Fruit fly (Drosophila melanogaster) whole organism, prepupa: ENCODE measurements around the gene Sfp24Bb.
A peak's percentile ranks its signal among the peaks of the same experiment; 100 is the strongest.

Experiments used
- CG10669 ChIP-seq: fragments of 200-800 bp; sonication (Bioruptor generic); optimal IDR thresholded peaks from 3 replicates; lab custom pipeline; 2018; ENCODE audit warnings: missing biosample characterization, mild to moderate bottlenecking, missing genetic modification characterization, moderate library complexity
- CG16779 ChIP-seq: fragments of 200-800 bp; sonication (Bioruptor generic); optimal IDR thresholded peaks from 3 replicates; lab custom pipeline; 2017; ENCODE audit warnings: missing biosample characterization, mild to moderate bottlenecking, missing genetic modification characterization
- CG3919 ChIP-seq: fragments of 200-800 bp; sonication (Bioruptor generic); optimal IDR thresholded peaks from 3 replicates; lab custom pipeline; 2016; ENCODE audit warnings: missing biosample characterization, missing genetic modification characterization
- Ets96B ChIP-seq: fragments of 200-800 bp; optimal IDR thresholded peaks from 2 replicates; lab custom pipeline; 2019; ENCODE audit warnings: missing biosample characterization, mild to moderate bottlenecking, missing genetic modification characterization, moderate library complexity
- Hr38 ChIP-seq: sonication (Bioruptor generic); optimal IDR thresholded peaks from 2 replicates; lab custom pipeline; 2016; ENCODE audit warnings: missing biosample characterization, missing genetic modification characterization
- Lpt ChIP-seq: fragments of 200-800 bp; sonication (Bioruptor generic); optimal IDR thresholded peaks from 3 replicates; lab custom pipeline; 2016; ENCODE audit warnings: missing biosample characterization, missing genetic modification characterization
- Met ChIP-seq: fragments of 200-800 bp; sonication (Bioruptor generic); optimal IDR thresholded peaks from 3 replicates; lab custom pipeline; 2016; ENCODE audit warnings: missing biosample characterization, missing genetic modification characterization
- Sox102F ChIP-seq: fragments of 200-800 bp; sonication (Bioruptor generic); optimal IDR thresholded peaks from 2 replicates; lab custom pipeline; 2016; ENCODE audit warnings: missing biosample characterization, mild to moderate bottlenecking, missing genetic modification characterization
- eg ChIP-seq: fragments of 200-800 bp; sonication (Bioruptor generic); IDR thresholded peaks from 3 replicates; pipeline ENCODE4 v1.3.6; 2022; ENCODE audit warnings: missing biosample characterization, missing genetic modification characterization
- esn ChIP-seq: fragments of 200-800 bp; sonication (Bioruptor generic); optimal IDR thresholded peaks from 2 replicates; lab custom pipeline; 2016; ENCODE audit warnings: missing biosample characterization, mild to moderate bottlenecking, missing genetic modification characterization, moderate library complexity
- pdm3 ChIP-seq: fragments of 200-800 bp; sonication (Bioruptor generic); optimal IDR thresholded peaks from 3 replicates; lab custom pipeline; 2016; ENCODE audit warnings: missing biosample characterization, missing genetic modification characterization
- ss ChIP-seq, 2 experiments: fragments of 200-800 bp; sonication (Bioruptor generic); optimal IDR thresholded peaks; 2 replicates in 1 of 2; 3 replicates in 1 of 2; lab custom pipeline; 2017 to 2018; ENCODE audit warnings: mild to moderate bottlenecking in 2 of 2, missing biosample characterization in 2 of 2, missing genetic modification characterization in 2 of 2, moderate library complexity in 1 of 2
- svp ChIP-seq: fragments of 200-800 bp; sonication (Bioruptor generic); peaks from one replicate; lab custom pipeline; 2016; ENCODE audit warnings: missing biosample characterization, missing genetic modification characterization

dm6 chr2L:3624784-3625183 is 44.8 kb downstream of the Sfp24Bb start:
- TF ChIP-seq CG16779 (no peak), ss (GFP tag; optimal IDR thresholded peaks at IDR 0.05; lab: Kevin White, UChicago) (no peak), Lpt (GFP tag; lab: Kevin White, UChicago) (no peak), CG3919 (GFP tag; lab: Kevin White, UChicago) (no peak), esn (GFP tag; lab: Kevin White, UChicago) (no peak), pdm3 (GFP tag; lab: Kevin White, UChicago) (no peak), Sox102F (GFP tag; lab: Kevin White, UChicago) (no peak), CG10669 (no peak), eg (GFP tag; lab: Robert Waterston, UW) (peak; percentile 83), Hr38 (GFP tag; lab: Kevin White, UChicago) (no peak), svp (GFP tag; lab: Kevin White, UChicago) (no peak), Met (no peak), Ets96B (tag; lab: Kevin White, UChicago) (no peak)
